Worm (Caenorhabditis elegans) whole organism, L1 larva: Measurements from ENCODE around the gene F29A7.8.

Source experiments
- C16A3.4 ChIP-seq: fragments of 150-350 bp; optimal IDR thresholded peaks from 2 replicates; lab custom pipeline; 2014; ENCODE audit warnings: missing biosample characterization, missing genetic modification characterization
- alr-1 ChIP-seq: fragments of 200-800 bp; sonication (Bioruptor generic); optimal IDR thresholded peaks from 2 replicates; lab custom pipeline; 2018; ENCODE audit warnings: borderline replicate concordance, mild to moderate bottlenecking, missing genetic modification characterization, missing compliant biosample characterization
- ceh-63 ChIP-seq: fragments of 200-800 bp; sonication (Bioruptor generic); optimal IDR thresholded peaks from 2 replicates; lab custom pipeline; 2018; ENCODE audit warnings: mild to moderate bottlenecking, missing genetic modification characterization, missing compliant biosample characterization
- ces-1 ChIP-seq: fragments of 150-350 bp; optimal IDR thresholded peaks from 2 replicates; lab custom pipeline; 2014; ENCODE audit warnings: missing biosample characterization, missing genetic modification reagents, missing genetic modification characterization
- dpl-1 ChIP-seq, 3 experiments: fragments of 150-350 bp in 2 of 3; sonication (generic microtip) in 1 of 3; optimal IDR thresholded peaks; 2 replicates each; lab custom pipeline; 2014 to 2017; ENCODE audit warnings: missing biosample characterization in 3 of 3, missing genetic modification characterization in 3 of 3, missing genetic modification reagents in 3 of 3
- efl-3 ChIP-seq: fragments of 200-800 bp; sonication (Bioruptor generic); optimal IDR thresholded peaks from 2 replicates; lab custom pipeline; 2018; ENCODE audit warnings: mild to moderate bottlenecking, missing genetic modification characterization, missing compliant biosample characterization
- elt-2 ChIP-seq: sonication (generic microtip); optimal IDR thresholded peaks from 2 replicates; lab custom pipeline; 2016; ENCODE audit warnings: missing genetic modification characterization, mild to moderate bottlenecking, inconsistent platforms, missing compliant biosample characterization, missing genetic modification reagents
- elt-3 ChIP-seq, 6 experiments: fragments of 150-350 bp in 1 of 6; sonication (generic microtip); optimal IDR thresholded peaks; 2 replicates each; lab custom pipeline; 2017 to 2018; ENCODE audit warnings: missing biosample characterization in 6 of 6, missing genetic modification characterization in 6 of 6, inconsistent platforms in 1 of 6
- fkh-10 ChIP-seq: sonication (generic microtip); optimal IDR thresholded peaks from 2 replicates; lab custom pipeline; 2017; ENCODE audit warnings: missing biosample characterization, missing genetic modification reagents, missing genetic modification characterization
- fkh-4 ChIP-seq: sonication (generic microtip); optimal IDR thresholded peaks from 2 replicates; lab custom pipeline; 2016; ENCODE audit warnings: missing compliant biosample characterization, missing genetic modification characterization, borderline replicate concordance
- fos-1 ChIP-seq: fragments of 150-350 bp; optimal IDR thresholded peaks from 2 replicates; lab custom pipeline; 2014; ENCODE audit warnings: missing biosample characterization, missing genetic modification characterization
- lin-14 ChIP-seq: fragments of 200-800 bp; sonication (Bioruptor generic); optimal IDR thresholded peaks from 2 replicates; lab custom pipeline; 2018; ENCODE audit warnings: mild to moderate bottlenecking, missing genetic modification characterization, moderate library complexity, missing compliant biosample characterization
- lin-35 ChIP-seq, 2 experiments: fragments of 150-350 bp; optimal IDR thresholded peaks; 2 replicates each; lab custom pipeline; 2014; ENCODE audit warnings: missing biosample characterization in 2 of 2, missing genetic modification characterization in 2 of 2, missing genetic modification reagents in 2 of 2
- lsy-2 ChIP-seq, 2 experiments: fragments of 150-350 bp; optimal IDR thresholded peaks; 2 replicates each; lab custom pipeline; 2014; ENCODE audit warnings: missing biosample characterization in 2 of 2, missing genetic modification characterization in 2 of 2
- mab-9 ChIP-seq: fragments of 200-800 bp; sonication (Bioruptor generic); IDR thresholded peaks from 2 replicates; pipeline ENCODE4 v1.3.6; 2022; ENCODE audit warnings: missing genetic modification reagents, missing genetic modification characterization, missing compliant biosample characterization
- mep-1 ChIP-seq: fragments of 150-350 bp; optimal IDR thresholded peaks from 2 replicates; lab custom pipeline; 2014; ENCODE audit warnings: missing biosample characterization, missing genetic modification characterization
- nhr-19 ChIP-seq: fragments of 200-800 bp; sonication (Bioruptor generic); conservative IDR thresholded peaks from 2 replicates; pipeline ENCODE4 v1.3.6; 2022; ENCODE audit warnings: missing genetic modification characterization, missing compliant biosample characterization
- nhr-71 ChIP-seq: sonication (generic microtip); optimal IDR thresholded peaks from 2 replicates; lab custom pipeline; 2016; ENCODE audit warnings: mild to moderate bottlenecking, missing genetic modification characterization, moderate library complexity, missing compliant biosample characterization
- nhr-76 ChIP-seq: sonication (generic microtip); optimal IDR thresholded peaks from 2 replicates; lab custom pipeline; 2017; ENCODE audit warnings: missing biosample characterization, missing genetic modification characterization
- nhr-85 ChIP-seq: sonication (generic microtip); peaks from one replicate; lab custom pipeline; 2016; ENCODE audit warnings: missing genetic modification characterization, inconsistent platforms, missing compliant biosample characterization
- nhr-90 ChIP-seq: sonication (generic microtip); optimal IDR thresholded peaks from 2 replicates; lab custom pipeline; 2016; ENCODE audit warnings: mild to moderate bottlenecking, missing genetic modification characterization, missing compliant biosample characterization; ENCODE audit not compliant: poor library complexity
- pag-3 ChIP-seq: sonication (generic microtip); optimal IDR thresholded peaks from 2 replicates; lab custom pipeline; 2017; ENCODE audit warnings: missing genetic modification characterization, mild to moderate bottlenecking, missing compliant biosample characterization, antibody characterized with exemption, borderline replicate concordance; ENCODE audit not compliant: insufficient read depth
- pax-3 ChIP-seq: fragments of 200-800 bp; sonication (Bioruptor generic); optimal IDR thresholded peaks from 2 replicates; lab custom pipeline; 2018; ENCODE audit warnings: mild to moderate bottlenecking, missing genetic modification characterization, moderate library complexity, missing compliant biosample characterization
- pqm-1 ChIP-seq: sonication (generic microtip); optimal IDR thresholded peaks from 3 replicates; lab custom pipeline; 2017; ENCODE audit warnings: missing biosample characterization, missing genetic modification characterization
- rnt-1 ChIP-seq: sonication (generic microtip); optimal IDR thresholded peaks from 2 replicates; lab custom pipeline; 2016; ENCODE audit warnings: mild to moderate bottlenecking, missing genetic modification characterization, moderate library complexity, missing compliant biosample characterization
- snpc-4 ChIP-seq: fragments of 150-350 bp; optimal IDR thresholded peaks from 2 replicates; lab custom pipeline; 2014; ENCODE audit warnings: missing biosample characterization, missing genetic modification characterization
- snu-23 ChIP-seq: sonication (generic microtip); optimal IDR thresholded peaks from 2 replicates; lab custom pipeline; 2016; ENCODE audit warnings: missing genetic modification characterization, missing compliant biosample characterization
- sox-4 ChIP-seq: sonication (generic microtip); optimal IDR thresholded peaks from 2 replicates; lab custom pipeline; 2016; ENCODE audit warnings: missing genetic modification characterization, missing compliant biosample characterization
- unc-30 ChIP-seq: sonication (generic microtip); optimal IDR thresholded peaks from 2 replicates; lab custom pipeline; 2017; ENCODE audit warnings: missing biosample characterization, missing genetic modification characterization
- xbp-1 ChIP-seq: sonication (generic microtip); optimal IDR thresholded peaks from 2 replicates; lab custom pipeline; 2016; ENCODE audit warnings: missing genetic modification characterization, missing compliant biosample characterization

Gene F29A7.8

ce11 chrII:2734735-2735134 is 23.1 kb downstream of the F29A7.8 start (continued):
- TF ChIP-seq C16A3.4 (tag; lab: Kevin White, UChicago) = no peak
- no peak for TF ChIP-seq ceh-63 (GFP tag; lab: Kevin White, UChicago)
- no peak for TF ChIP-seq pax-3 (tag; lab: Kevin White, UChicago)
- peak in 2 of 3 experiments; percentile 12 to 21 for TF ChIP-seq dpl-1 (GFP tag; optimal IDR thresholded peaks at IDR 0.05; lab: Kevin White, UChicago)
- TF ChIP-seq nhr-85 (tag; lab: Kevin White, UChicago) = peak; percentile 53
- TF ChIP-seq fkh-4 (tag; lab: Kevin White, UChicago) = no peak
- TF ChIP-seq snpc-4 (tag; lab: Kevin White, UChicago) = no peak
- no peak for TF ChIP-seq mab-9 (GFP tag; lab: Robert Waterston, UW)
- no peak for TF ChIP-seq pag-3 (tag; lab: Kevin White, UChicago)

ce11 chrII:2734266-2734665 is 23.6 kb downstream of the F29A7.8 start:
- TF ChIP-seq C16A3.4 (tag; lab: Kevin White, UChicago) (no peak), elt-2 (tag; lab: Kevin White, UChicago) (no peak)
- TF ChIP-seq, all 84 proteins: peak for 0

- TF ChIP-seq pqm-1 (tag; lab: Kevin White, UChicago) (no peak), lin-14 (GFP tag; lab: Kevin White, UChicago) (peak; percentile 34), ceh-63 (GFP tag; lab: Kevin White, UChicago) (no peak), nhr-76 (tag; lab: Kevin White, UChicago) (no peak), fkh-10 (peak; percentile 63)
Measured at ce11 chrII:2730647-2731046, 27.2 kb downstream of the F29A7.8 start.

ce11 chrII:2726774-2727173 is 31.1 kb downstream of the F29A7.8 start:
- no peak for TF ChIP-seq sox-4 (tag; lab: Kevin White, UChicago)
- no peak for TF ChIP-seq nhr-90 (tag; lab: Kevin White, UChicago)
- TF ChIP-seq lin-14 (GFP tag; lab: Kevin White, UChicago) = peak; percentile 33
- no peak for TF ChIP-seq snu-23
- TF ChIP-seq dpl-1 (GFP tag; optimal IDR thresholded peaks at IDR 0.05; lab: Kevin White, UChicago) = no peak
- TF ChIP-seq fos-1 (tag; lab: Kevin White, UChicago) = no peak
- TF ChIP-seq lin-35 (GFP tag; optimal IDR thresholded peaks at IDR 0.05; lab: Kevin White, UChicago) = no peak
- peak; percentile 43 for TF ChIP-seq rnt-1 (tag; lab: Kevin White, UChicago)
- TF ChIP-seq nhr-71 (tag; lab: Kevin White, UChicago) = peak; percentile 0
- no peak for TF ChIP-seq nhr-76 (tag; lab: Kevin White, UChicago)
- no peak for TF ChIP-seq alr-1 (tag; lab: Kevin White, UChicago)
- no peak for TF ChIP-seq nhr-19
- no peak for TF ChIP-seq xbp-1 (tag; lab: Kevin White, UChicago)
- TF ChIP-seq lsy-2 (tag; optimal IDR thresholded peaks at IDR 0.05; lab: Kevin White, UChicago) = no peak
- TF ChIP-seq fkh-4 (tag; lab: Kevin White, UChicago) = no peak
- no peak for TF ChIP-seq pax-3 (tag; lab: Kevin White, UChicago)
- TF ChIP-seq elt-3 (tag; optimal IDR thresholded peaks at IDR 0.05; lab: Kevin White, UChicago) = no peak
- no peak for TF ChIP-seq efl-3 (GFP tag; lab: Kevin White, UChicago)
- TF ChIP-seq pag-3 (tag; lab: Kevin White, UChicago) = no peak
- TF ChIP-seq ces-1 (GFP tag; lab: Kevin White, UChicago) = no peak

ce11 chrII:2725561-2725960 is 32.3 kb downstream of the F29A7.8 start, which contains the start of the genes T05A8.11 and nep-2:
Gene T05A8.11, minus strand, starts transcription at chrII:2725661.
Gene nep-2, minus strand, starts transcription at chrII:2725752.
- TF ChIP-seq unc-30 (tag; lab: Kevin White, UChicago) = no peak
- no peak for TF ChIP-seq mep-1
- TF ChIP-seq, all 84 proteins: peak for 0
